Fruit fly (Drosophila melanogaster): ENCODE measurements around the gene RecQ5.

The RecQ5 gene

dm6 chr3L:14652554-14652953, 20.7 kb upstream of the RecQ5 start (continued):
- 0 out of 2 replicates have a peak, but pooled peaks have one; percentile 13 for TF ChIP-seq Rfx (GFP tag; IDR thresholded peaks at IDR 0.05)
- TF ChIP-seq az2 (GFP tag; optimal IDR thresholded peaks at IDR 0.05) = peak; percentile 86
- peak; percentile 71; the same call in 1 of the 2 replicates for TF ChIP-seq sens-2 (GFP tag; IDR thresholded peaks at IDR 0.05)
- peak; percentile 61 for TF ChIP-seq tup (GFP tag; optimal IDR thresholded peaks at IDR 0.05)
- peak; percentile 9 for TF ChIP-seq shn (GFP tag; optimal IDR thresholded peaks at IDR 0.05)
- no peak for TF ChIP-seq exex (tag; optimal IDR thresholded peaks at IDR 0.05)
- peak; percentile 21; the same call in 1 of the 2 replicates for TF ChIP-seq CG3847 (GFP tag; IDR thresholded peaks at IDR 0.05)
- peak; percentile 73 for TF ChIP-seq Atf-2 (GFP tag; optimal IDR thresholded peaks at IDR 0.05)
- peak; percentile 28; the same call in 1 of the 2 replicates for TF ChIP-seq crol (GFP tag; IDR thresholded peaks at IDR 0.05)
- TF ChIP-seq emc (GFP tag; optimal IDR thresholded peaks at IDR 0.05) = no peak
- no peak for TF ChIP-seq CG13894 (tag; optimal IDR thresholded peaks at IDR 0.05)
- peak; percentile 5 for TF ChIP-seq CG14965 (GFP tag; optimal IDR thresholded peaks at IDR 0.05; ENCODE audit: borderline replicate concordance)
- TF ChIP-seq cwo (GFP tag; optimal IDR thresholded peaks at IDR 0.05) = peak; percentile 49
- TF ChIP-seq Asciz (GFP tag; optimal IDR thresholded peaks at IDR 0.05) = peak; percentile 69
- TF ChIP-seq CG12155 (GFP tag; optimal IDR thresholded peaks at IDR 0.05) = peak; percentile 67
- peak; percentile 36 for TF ChIP-seq slbo (GFP tag; IDR thresholded peaks at IDR 0.05)
- TF ChIP-seq oc (tag; optimal IDR thresholded peaks at IDR 0.05) = peak; percentile 86
- peak; percentile 84 for TF ChIP-seq Six4 (GFP tag; optimal IDR thresholded peaks at IDR 0.05)
- TF ChIP-seq sisA (GFP tag; IDR thresholded peaks at IDR 0.05) = peak; percentile 82
- TF ChIP-seq pan (optimal IDR thresholded peaks at IDR 0.05) = no peak
- peak in 1 of 2 experiments; percentile 65 for TF ChIP-seq pan (GFP tag; optimal IDR thresholded peaks at IDR 0.05 in 1 of 2, IDR thresholded peaks at IDR 0.05 in 1 of 2)
- peak; percentile 45 for TF ChIP-seq CG12659 (GFP tag; optimal IDR thresholded peaks at IDR 0.05)
- no peak for TF ChIP-seq CG15479 (GFP tag; optimal IDR thresholded peaks at IDR 0.05)
- TF ChIP-seq CG18262 (tag; optimal IDR thresholded peaks at IDR 0.05) = peak; percentile 94
- peak; percentile 40 for TF ChIP-seq CG6654 (GFP tag; optimal IDR thresholded peaks at IDR 0.05)
- TF ChIP-seq Hr39 (optimal IDR thresholded peaks at IDR 0.05) = no peak
- peak; percentile 74 for TF ChIP-seq CG12236 (GFP tag; optimal IDR thresholded peaks at IDR 0.05)
- TF ChIP-seq CG7745 (tag; optimal IDR thresholded peaks at IDR 0.05) = peak; percentile 62
- TF ChIP-seq CG17186 (GFP tag; optimal IDR thresholded peaks at IDR 0.05) = peak; percentile 17
- TF ChIP-seq dmrt99B (tag; optimal IDR thresholded peaks at IDR 0.05) = peak; percentile 64
- peak; percentile 48 for TF ChIP-seq CG10565 (GFP tag; optimal IDR thresholded peaks at IDR 0.05)
- TF ChIP-seq seq (GFP tag; IDR thresholded peaks at IDR 0.05) = no peak
- TF ChIP-seq Sry-δ (GFP tag; optimal IDR thresholded peaks at IDR 0.05) = peak; percentile 8
- TF ChIP-seq Usf (GFP tag; optimal IDR thresholded peaks at IDR 0.05) = peak; percentile 30
- TF ChIP-seq org-1 (GFP tag; optimal IDR thresholded peaks at IDR 0.05) = peak; percentile 53
- TF ChIP-seq CG10321 (GFP tag; IDR thresholded peaks at IDR 0.05) = no peak
- peak; percentile 71 for TF ChIP-seq CG1603 (tag; optimal IDR thresholded peaks at IDR 0.05)
- TF ChIP-seq sug (tag; optimal IDR thresholded peaks at IDR 0.05) = no peak
- peak; percentile 90 for TF ChIP-seq Ets65A (GFP tag)
- no peak for TF ChIP-seq sr (GFP tag; IDR thresholded peaks at IDR 0.05)
- peak; percentile 39 for TF ChIP-seq CG3281 (GFP tag; optimal IDR thresholded peaks at IDR 0.05)
- no peak for TF ChIP-seq insv (GFP tag; optimal IDR thresholded peaks at IDR 0.05)
- TF ChIP-seq H2.0 (GFP tag; IDR thresholded peaks at IDR 0.05) = peak; percentile 60
- TF ChIP-seq zen2 (GFP tag; IDR thresholded peaks at IDR 0.05; ENCODE audit: partially characterized antibody) = no peak
- peak in 1 of 2 experiments; percentile 1 for TF ChIP-seq crp (GFP tag; optimal IDR thresholded peaks at IDR 0.05)
- TF ChIP-seq Dp (GFP tag; optimal IDR thresholded peaks at IDR 0.05) = no peak
- peak; percentile 14 for TF ChIP-seq CTCF (GFP tag; optimal IDR thresholded peaks at IDR 0.05)
- TF ChIP-seq CG15696 (tag; optimal IDR thresholded peaks at IDR 0.05) = peak; percentile 53
- TF ChIP-seq danr (GFP tag; IDR thresholded peaks at IDR 0.05) = no peak
- TF ChIP-seq repo (GFP tag; optimal IDR thresholded peaks at IDR 0.05) = peak; percentile 46
- TF ChIP-seq cas (GFP tag; IDR thresholded peaks at IDR 0.05) = 0 out of 2 replicates have a peak, but pooled peaks have one; percentile 22
- TF ChIP-seq CG3065 (GFP tag; optimal IDR thresholded peaks at IDR 0.05) = peak; percentile 41
